Fruit fly (Drosophila melanogaster): ENCODE measurements around the gene Dnaaf5.

The Dnaaf5 gene

DNA sequence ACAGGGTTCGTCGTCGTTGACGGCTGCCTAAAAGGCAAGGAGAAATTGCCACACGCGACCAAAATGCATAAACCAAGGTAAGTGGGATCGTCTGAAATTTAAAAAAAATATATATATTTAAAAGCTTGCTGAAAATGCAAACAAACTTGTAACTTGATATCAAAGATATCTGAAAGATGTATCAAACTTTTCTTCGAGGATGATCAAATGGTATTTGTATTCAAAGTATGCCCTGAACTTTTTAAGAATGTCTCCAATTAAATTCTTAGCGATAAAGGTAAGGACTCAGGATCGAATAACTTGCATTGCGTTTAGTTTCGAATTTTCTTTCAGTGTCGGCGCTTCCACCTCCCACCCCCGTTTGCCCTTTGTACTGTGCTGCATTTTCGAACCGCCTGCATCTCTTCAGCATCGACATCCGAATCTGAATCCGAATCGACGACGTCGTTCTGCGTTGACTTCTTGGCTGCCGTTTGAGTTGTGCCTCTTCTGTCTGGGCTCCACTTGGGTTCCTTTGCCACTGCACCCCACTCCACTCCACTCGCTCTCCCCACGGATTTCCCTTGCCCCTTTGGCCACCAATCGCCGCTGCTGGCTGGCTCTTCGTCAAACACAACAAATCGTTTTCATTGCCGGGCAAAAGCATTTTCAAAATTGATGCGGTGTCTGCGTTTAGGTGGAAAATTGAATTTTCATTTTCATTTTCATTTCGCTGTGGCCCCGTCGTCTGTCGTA, 24.7 kb upstream of the Dnaaf5 start (continued):
- no peak for TF ChIP-seq CG4360 (GFP tag; IDR thresholded peaks at IDR 0.05)
- TF ChIP-seq gcm2 (GFP tag; optimal IDR thresholded peaks at IDR 0.05) = no peak
- TF ChIP-seq Hmx (GFP tag; optimal IDR thresholded peaks at IDR 0.05) = no peak
- TF ChIP-seq nom (GFP tag; optimal IDR thresholded peaks at IDR 0.05) = no peak
- TF ChIP-seq CG4617 (GFP tag; optimal IDR thresholded peaks at IDR 0.05; ENCODE audit: borderline replicate concordance) = no peak
- TF ChIP-seq CG2712 (tag; optimal IDR thresholded peaks at IDR 0.05) = peak; percentile 53
- no peak for TF ChIP-seq dimm (GFP tag; IDR thresholded peaks at IDR 0.05)
- TF ChIP-seq cg (GFP tag; optimal IDR thresholded peaks at IDR 0.05) = no peak
- TF ChIP-seq unc-4 (GFP tag; IDR thresholded peaks at IDR 0.05; ENCODE audit: partially characterized antibody) = no peak
- no peak for TF ChIP-seq H15 (GFP tag; IDR thresholded peaks at IDR 0.05)
- peak; percentile 1 for TF ChIP-seq tin (GFP tag; optimal IDR thresholded peaks at IDR 0.05)
- peak; percentile 43 for TF ChIP-seq nerfin-1 (tag; optimal IDR thresholded peaks at IDR 0.05)
- no peak for TF ChIP-seq ash1 (GFP tag; optimal IDR thresholded peaks at IDR 0.05)
- no peak for TF ChIP-seq CG11456 (GFP tag; IDR thresholded peaks at IDR 0.05)
- no peak for TF ChIP-seq NC2α (GFP tag; optimal IDR thresholded peaks at IDR 0.05)
- no peak for TF ChIP-seq luna (GFP tag; optimal IDR thresholded peaks at IDR 0.05)
- no peak for TF ChIP-seq Myb (GFP tag; optimal IDR thresholded peaks at IDR 0.05)
- TF ChIP-seq bsh (GFP tag; optimal IDR thresholded peaks at IDR 0.05) = peak in 1 of 2 experiments; percentile 76
- no peak for TF ChIP-seq onecut (GFP tag; IDR thresholded peaks at IDR 0.05)
- no peak for TF ChIP-seq scrt (GFP tag; optimal IDR thresholded peaks at IDR 0.05)
- no peak for TF ChIP-seq CG14441 (GFP tag; IDR thresholded peaks at IDR 0.05)
- TF ChIP-seq pum (GFP tag; optimal IDR thresholded peaks at IDR 0.05) = no peak
- TF ChIP-seq tup (GFP tag; optimal IDR thresholded peaks at IDR 0.05) = no peak
- no peak for TF ChIP-seq disco-r (GFP tag; optimal IDR thresholded peaks at IDR 0.05)
- peak; percentile 59 for TF ChIP-seq CG14710 (tag; optimal IDR thresholded peaks at IDR 0.05)
- TF ChIP-seq CG13775 (GFP tag; optimal IDR thresholded peaks at IDR 0.05) = peak; percentile 21
- TF ChIP-seq emc (GFP tag; optimal IDR thresholded peaks at IDR 0.05) = no peak
- no peak for TF ChIP-seq ara (GFP tag; IDR thresholded peaks at IDR 0.05)
- peak; percentile 14 for TF ChIP-seq CG30431 (GFP tag; optimal IDR thresholded peaks at IDR 0.05)
- peak; percentile 2 for TF ChIP-seq twi (tag; optimal IDR thresholded peaks at IDR 0.05)
- TF ChIP-seq chn (GFP tag; optimal IDR thresholded peaks at IDR 0.05) = no peak
- peak; percentile 11 for TF ChIP-seq CG1602 (GFP tag; optimal IDR thresholded peaks at IDR 0.05)
- TF ChIP-seq CG8924 (tag; optimal IDR thresholded peaks at IDR 0.05) = peak; percentile 11
- no peak for TF ChIP-seq Dll (GFP tag; IDR thresholded peaks at IDR 0.05; ENCODE audit: partially characterized antibody)
- no peak for TF ChIP-seq CG3163 (GFP tag; optimal IDR thresholded peaks at IDR 0.05)
- peak; percentile 25 for TF ChIP-seq CG9437 (GFP tag; optimal IDR thresholded peaks at IDR 0.05)
- TF ChIP-seq CG18599 (GFP tag; optimal IDR thresholded peaks at IDR 0.05) = no peak
- no peak for TF ChIP-seq CG1024 (GFP tag; IDR thresholded peaks at IDR 0.05)
- peak; percentile 69 for TF ChIP-seq crol (GFP tag; IDR thresholded peaks at IDR 0.05)
- TF ChIP-seq Jarid2 (GFP tag; optimal IDR thresholded peaks at IDR 0.05) = no peak
- peak; percentile 14 for TF ChIP-seq CG9727 (GFP tag; optimal IDR thresholded peaks at IDR 0.05)
- peak; percentile 35 for TF ChIP-seq CG10267 (tag; optimal IDR thresholded peaks at IDR 0.05)
- peak; percentile 29 for TF ChIP-seq CG1529 (GFP tag; optimal IDR thresholded peaks at IDR 0.05)
- TF ChIP-seq ro (GFP tag; IDR thresholded peaks at IDR 0.05) = no peak
- TF ChIP-seq CG17385 (GFP tag; optimal IDR thresholded peaks at IDR 0.05) = peak; percentile 22
- no peak for TF ChIP-seq abd-A (tag; optimal IDR thresholded peaks at IDR 0.05)
- peak; percentile 25 for TF ChIP-seq CG30403 (GFP tag; optimal IDR thresholded peaks at IDR 0.05)
- no peak for TF ChIP-seq CG12104 (GFP tag; optimal IDR thresholded peaks at IDR 0.05)
- TF ChIP-seq CG6689 (GFP tag; IDR thresholded peaks at IDR 0.05) = 0 out of 2 replicates have a peak, but pooled peaks have one; percentile 5
- TF ChIP-seq CG6175 (GFP tag; IDR thresholded peaks at IDR 0.05) = no peak
